Worm (Caenorhabditis elegans) whole organism, young adult: Measurements from ENCODE around the gene C39B5.14.

ENCODE experiments used
- B0035.1 ChIP-seq: sonication (generic microtip); optimal IDR thresholded peaks from 2 replicates; lab custom pipeline; 2016; ENCODE audit warnings: missing genetic modification characterization, mild to moderate bottlenecking, missing compliant biosample characterization, missing genotype, missing genetic modification reagents
- B0336.3 ChIP-seq: fragments of 200-800 bp; sonication (Bioruptor generic); IDR thresholded peaks from 2 replicates; pipeline ENCODE4 v1.3.6; 2022; ENCODE audit warnings: missing genetic modification characterization, missing compliant biosample characterization
- F23B12.7 ChIP-seq: sonication (generic microtip); optimal IDR thresholded peaks from 2 replicates; lab custom pipeline; 2017; ENCODE audit warnings: missing genetic modification characterization, mild to moderate bottlenecking, missing compliant biosample characterization, antibody characterized with exemption, moderate library complexity; ENCODE audit not compliant: insufficient read depth
- F33H1.4 ChIP-seq: fragments of 200-800 bp; sonication (Bioruptor generic); IDR thresholded peaks from 2 replicates; pipeline ENCODE4 v1.3.6; 2022; ENCODE audit warnings: missing genetic modification reagents, missing genetic modification characterization, missing compliant biosample characterization
- K11D2.4 ChIP-seq: fragments of 200-800 bp; sonication (Bioruptor generic); IDR thresholded peaks from 2 replicates; pipeline ENCODE4 v1.3.6; 2022; ENCODE audit warnings: missing genetic modification reagents, missing genetic modification characterization, missing compliant biosample characterization
- T07F8.4 ChIP-seq: sonication (generic microtip); optimal IDR thresholded peaks from 2 replicates; lab custom pipeline; 2016; ENCODE audit warnings: mild to moderate bottlenecking, missing genetic modification characterization, moderate library complexity, missing compliant biosample characterization
- Y56A3A.18 ChIP-seq: fragments of 200-800 bp; sonication (Bioruptor generic); IDR thresholded peaks from 2 replicates; pipeline ENCODE4 v1.3.6; 2022; ENCODE audit warnings: missing genetic modification reagents, missing genetic modification characterization, missing compliant biosample characterization
- Y67H2A.10 ChIP-seq: fragments of 200-800 bp; sonication (Bioruptor generic); conservative IDR thresholded peaks from 2 replicates; pipeline ENCODE4 v1.3.6; 2022; ENCODE audit warnings: missing genetic modification reagents, missing genetic modification characterization, missing compliant biosample characterization
- Y79H2A.3 ChIP-seq: fragments of 200-800 bp; sonication (Bioruptor generic); conservative IDR thresholded peaks from 2 replicates; pipeline ENCODE4 v1.3.6; 2022; ENCODE audit warnings: missing genetic modification reagents, missing genetic modification characterization, missing compliant biosample characterization
- ZK185.1 ChIP-seq: sonication (generic microtip); optimal IDR thresholded peaks from 2 replicates; lab custom pipeline; 2016; ENCODE audit warnings: mild to moderate bottlenecking, missing genetic modification characterization, missing compliant biosample characterization; ENCODE audit not compliant: poor library complexity, severe bottlenecking
- ama-1 ChIP-seq, 3 experiments: fragments of 150-350 bp in 1 of 3; sonication (generic microtip) in 2 of 3; optimal IDR thresholded peaks; 2 replicates each; lab custom pipeline; 2014 to 2018; ENCODE audit warnings: missing biosample characterization in 2 of 3, missing genetic modification characterization in 2 of 3, missing genetic modification reagents in 2 of 3
- attf-3 ChIP-seq: fragments of 200-800 bp; sonication (Bioruptor generic); conservative IDR thresholded peaks from 2 replicates; pipeline ENCODE4 v1.3.6; 2022; ENCODE audit warnings: missing genetic modification reagents, missing genetic modification characterization, missing compliant biosample characterization
- bed-2 ChIP-seq: fragments of 200-800 bp; sonication (Bioruptor generic); IDR thresholded peaks from 2 replicates; pipeline ENCODE4 v1.3.6; 2022; ENCODE audit warnings: missing genetic modification reagents, missing genetic modification characterization, missing compliant biosample characterization
- ceh-27 ChIP-seq: fragments of 200-800 bp; sonication (Bioruptor generic); optimal IDR thresholded peaks from 2 replicates; lab custom pipeline; 2018; ENCODE audit warnings: mild to moderate bottlenecking, missing genetic modification characterization, moderate library complexity, missing compliant biosample characterization
- ceh-40 ChIP-seq: fragments of 200-800 bp; sonication (Bioruptor generic); IDR thresholded peaks from 2 replicates; pipeline ENCODE4 v1.3.6; 2022; ENCODE audit warnings: missing genetic modification characterization, missing compliant biosample characterization
- ceh-91 ChIP-seq: fragments of 200-800 bp; sonication (Bioruptor generic); IDR thresholded peaks from 2 replicates; pipeline ENCODE4 v1.3.6; 2022; ENCODE audit warnings: missing genetic modification reagents, missing genetic modification characterization, missing compliant biosample characterization
- chd-7 ChIP-seq: sonication (generic microtip); optimal IDR thresholded peaks from 2 replicates; lab custom pipeline; 2016; ENCODE audit warnings: mild to moderate bottlenecking, missing genetic modification characterization, moderate library complexity, missing compliant biosample characterization
- dox-1 ChIP-seq: fragments of 200-800 bp; sonication (Bioruptor generic); IDR thresholded peaks from 2 replicates; pipeline ENCODE4 v1.3.6; 2022; ENCODE audit warnings: missing genetic modification reagents, missing genetic modification characterization, missing compliant biosample characterization
- ekl-4 ChIP-seq: fragments of 200-800 bp; sonication (Bioruptor generic); IDR thresholded peaks from 2 replicates; pipeline ENCODE4 v1.3.6; 2022; ENCODE audit warnings: missing genetic modification reagents, missing genetic modification characterization, missing compliant biosample characterization
- ets-4 ChIP-seq: fragments of 200-800 bp; sonication (Bioruptor generic); optimal IDR thresholded peaks from 2 replicates; lab custom pipeline; 2018; ENCODE audit warnings: mild to moderate bottlenecking, missing genetic modification characterization, missing compliant biosample characterization
- fkh-3 ChIP-seq: sonication (generic microtip); optimal IDR thresholded peaks from 2 replicates; lab custom pipeline; 2016; ENCODE audit warnings: mild to moderate bottlenecking, missing genetic modification characterization, missing compliant biosample characterization
- gei-17 ChIP-seq: fragments of 200-800 bp; sonication (Bioruptor generic); optimal IDR thresholded peaks from 2 replicates; lab custom pipeline; 2018; ENCODE audit warnings: mild to moderate bottlenecking, missing genetic modification characterization, missing compliant biosample characterization
- him-1 ChIP-seq: sonication (generic microtip); optimal IDR thresholded peaks from 2 replicates; lab custom pipeline; 2016; ENCODE audit warnings: missing genotype, missing genetic modification reagents, missing genetic modification characterization, missing compliant biosample characterization
- hmg-1.2 ChIP-seq: fragments of 200-800 bp; sonication (Bioruptor generic); IDR thresholded peaks from 2 replicates; pipeline ENCODE4 v1.3.6; 2022; ENCODE audit warnings: missing genetic modification reagents, missing genetic modification characterization, missing compliant biosample characterization
- hsf-1 ChIP-seq: fragments of 200-800 bp; sonication (Bioruptor generic); IDR thresholded peaks from 2 replicates; pipeline ENCODE4 v1.3.6; 2022; ENCODE audit warnings: missing genetic modification reagents, missing genetic modification characterization, missing compliant biosample characterization
- lag-1 ChIP-seq: fragments of 200-800 bp; sonication (Bioruptor generic); IDR thresholded peaks from 2 replicates; pipeline ENCODE4 v1.3.6; 2022; ENCODE audit warnings: missing genetic modification reagents, missing genetic modification characterization, missing compliant biosample characterization
- lir-1 ChIP-seq: fragments of 200-800 bp; sonication (Bioruptor generic); conservative IDR thresholded peaks from 2 replicates; pipeline ENCODE4 v1.3.6; 2022; ENCODE audit warnings: missing genetic modification reagents, missing genetic modification characterization, missing compliant biosample characterization
- lsl-1 ChIP-seq: fragments of 200-800 bp; sonication (Bioruptor generic); optimal IDR thresholded peaks from 2 replicates; lab custom pipeline; 2018; ENCODE audit warnings: mild to moderate bottlenecking, missing genetic modification characterization, moderate library complexity, missing compliant biosample characterization
- madf-3 ChIP-seq: fragments of 200-800 bp; sonication (Bioruptor generic); IDR thresholded peaks from 2 replicates; pipeline ENCODE4 v1.3.6; 2022; ENCODE audit warnings: missing genetic modification reagents, missing genetic modification characterization, missing compliant biosample characterization
- madf-8 ChIP-seq: fragments of 200-800 bp; sonication (Bioruptor generic); conservative IDR thresholded peaks from 2 replicates; pipeline ENCODE4 v1.3.6; 2022; ENCODE audit warnings: missing genetic modification reagents, missing genetic modification characterization, missing compliant biosample characterization
- mel-28 ChIP-seq: sonication (generic microtip); optimal IDR thresholded peaks from 2 replicates; lab custom pipeline; 2016; ENCODE audit warnings: borderline replicate concordance, mild to moderate bottlenecking, missing genetic modification characterization, missing compliant biosample characterization
- nfyb-1 ChIP-seq: fragments of 200-800 bp; sonication (Bioruptor generic); IDR thresholded peaks from 2 replicates; pipeline ENCODE4 v1.3.6; 2022; ENCODE audit warnings: missing genetic modification reagents, missing genetic modification characterization, missing compliant biosample characterization
- nhr-80 ChIP-seq: sonication (generic microtip); optimal IDR thresholded peaks from 2 replicates; lab custom pipeline; 2016; ENCODE audit warnings: missing genetic modification characterization, missing compliant biosample characterization
- repo-1 ChIP-seq: sonication (generic microtip); optimal IDR thresholded peaks from 2 replicates; lab custom pipeline; 2017; ENCODE audit warnings: mild to moderate bottlenecking, missing genetic modification characterization, missing compliant biosample characterization
- sdz-38 ChIP-seq: sonication (generic microtip); optimal IDR thresholded peaks from 2 replicates; lab custom pipeline; 2016; ENCODE audit warnings: missing genotype, missing genetic modification characterization, missing compliant biosample characterization
- snpc-1.1 ChIP-seq: sonication (generic microtip); optimal IDR thresholded peaks from 2 replicates; lab custom pipeline; 2017; ENCODE audit warnings: missing genetic modification characterization, mild to moderate bottlenecking, missing compliant biosample characterization, antibody characterized with exemption, moderate library complexity, missing genotype, missing genetic modification reagents; ENCODE audit not compliant: insufficient read depth
- sptf-2 ChIP-seq: fragments of 200-800 bp; sonication (Bioruptor generic); optimal IDR thresholded peaks from 2 replicates; lab custom pipeline; 2018; ENCODE audit warnings: mild to moderate bottlenecking, missing genetic modification characterization, missing compliant biosample characterization
- tbx-9 ChIP-seq: sonication (generic microtip); optimal IDR thresholded peaks from 2 replicates; lab custom pipeline; 2016; ENCODE audit warnings: borderline replicate concordance, missing genetic modification characterization, inconsistent platforms, missing compliant biosample characterization
- tlf-1 ChIP-seq: fragments of 200-800 bp; sonication (Bioruptor generic); optimal IDR thresholded peaks from 2 replicates; lab custom pipeline; 2018; ENCODE audit warnings: mild to moderate bottlenecking, missing genetic modification characterization, missing compliant biosample characterization
- xnd-1 ChIP-seq: sonication (generic microtip); optimal IDR thresholded peaks from 2 replicates; lab custom pipeline; 2016; ENCODE audit warnings: missing genotype, missing genetic modification reagents, missing genetic modification characterization, missing compliant biosample characterization

The C39B5.14 gene

DNA sequence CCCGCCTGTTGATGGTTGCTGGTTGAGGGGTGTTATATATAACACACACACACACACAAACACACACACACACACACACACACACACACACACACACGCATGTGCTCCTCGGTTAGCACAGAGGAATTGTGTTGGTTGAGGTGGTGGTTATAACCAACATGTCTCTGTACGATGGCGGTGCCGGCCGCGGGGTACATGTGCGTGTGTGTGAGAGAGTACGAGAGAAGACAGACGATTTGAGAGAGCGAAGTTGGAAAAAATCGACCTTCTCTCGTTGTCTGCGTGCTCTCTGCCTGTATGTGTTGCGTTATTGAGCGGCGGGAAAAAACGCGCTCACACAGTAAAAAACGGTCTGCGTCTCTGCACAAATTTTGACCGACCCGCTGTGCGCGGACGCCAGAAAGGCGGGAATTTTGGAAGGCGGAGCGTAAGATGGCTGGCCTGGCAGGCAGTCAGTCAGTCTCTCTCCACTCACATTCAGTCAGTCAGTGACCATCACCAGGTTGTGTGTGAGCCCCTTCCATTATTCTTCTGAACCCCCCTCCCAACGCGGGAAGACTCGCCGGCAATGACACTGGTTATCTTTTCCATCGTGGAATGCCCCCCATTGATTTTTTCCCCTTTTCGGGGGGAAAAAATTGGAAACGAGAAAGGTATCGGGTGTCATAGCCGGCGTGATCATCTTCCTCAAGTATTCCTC is 39.2 kb upstream of the C39B5.14 start (continued):
- TF ChIP-seq ceh-40 (GFP tag; lab: Robert Waterston, UW): no peak
- TF ChIP-seq hmg-1.2 (GFP tag; lab: Robert Waterston, UW): peak; percentile 86
- peak; percentile 90 for TF ChIP-seq lir-1 (GFP tag; lab: Robert Waterston, UW)
- no peak for TF ChIP-seq Y79H2A.3
- TF ChIP-seq B0336.3 (GFP tag; lab: Robert Waterston, UW): peak; percentile 91
- TF ChIP-seq xnd-1 (tag; lab: Kevin White, UChicago): peak; percentile 52
- peak; percentile 50 for TF ChIP-seq F33H1.4 (GFP tag; lab: Robert Waterston, UW)
- TF ChIP-seq ets-4 (GFP tag; lab: Kevin White, UChicago): no peak
- TF ChIP-seq B0035.1 (tag; lab: Kevin White, UChicago): no peak
- peak; percentile 50; the same call in 1 of the 2 replicates for TF ChIP-seq Y56A3A.18 (GFP tag; lab: Robert Waterston, UW)
- no peak for TF ChIP-seq madf-3
- TF ChIP-seq him-1 (tag; lab: Kevin White, UChicago): no peak
- no peak for TF ChIP-seq sdz-38 (tag; lab: Kevin White, UChicago)
- peak; percentile 54; the same call in 1 of the 2 replicates for TF ChIP-seq ekl-4
- peak; percentile 36 for TF ChIP-seq tlf-1
- peak; percentile 95 for TF ChIP-seq ama-1 (optimal IDR thresholded peaks at IDR 0.05; lab: Kevin White, UChicago)
- TF ChIP-seq ama-1 (GFP tag; optimal IDR thresholded peaks at IDR 0.05; lab: Kevin White, UChicago): no peak
- TF ChIP-seq mel-28: no peak
- peak; percentile 74 for TF ChIP-seq ceh-27 (GFP tag; lab: Kevin White, UChicago)
- TF ChIP-seq hsf-1 (GFP tag; lab: Robert Waterston, UW): peak; percentile 55; the same call in 1 of the 2 replicates
- TF ChIP-seq snpc-1.1: no peak
- TF ChIP-seq T07F8.4: no peak
- TF ChIP-seq ZK185.1 (tag; lab: Kevin White, UChicago): no peak
- no peak for TF ChIP-seq tbx-9 (tag; lab: Kevin White, UChicago)
- peak; percentile 20; the same call in 1 of the 2 replicates for TF ChIP-seq ceh-91 (GFP tag; lab: Robert Waterston, UW)
- peak; percentile 66; the same call in 1 of the 2 replicates for TF ChIP-seq Y67H2A.10 (GFP tag; lab: Robert Waterston, UW)
- TF ChIP-seq sptf-2 (GFP tag; lab: Kevin White, UChicago): no peak
- TF ChIP-seq chd-7 (tag; lab: Kevin White, UChicago): peak; percentile 47
- TF ChIP-seq gei-17 (GFP tag; lab: Kevin White, UChicago): peak; percentile 27
- peak; percentile 88 for TF ChIP-seq nhr-80
- TF ChIP-seq nfyb-1 (GFP tag; lab: Robert Waterston, UW): peak; percentile 60; the same call in 1 of the 2 replicates
- TF ChIP-seq lsl-1 (GFP tag; lab: Kevin White, UChicago): peak; percentile 45
- no peak; the same call in 1 of the 2 replicates for TF ChIP-seq attf-3 (GFP tag; lab: Robert Waterston, UW)
- TF ChIP-seq K11D2.4 (GFP tag; lab: Robert Waterston, UW): peak; percentile 58; the same call in 1 of the 2 replicates
- no peak for TF ChIP-seq fkh-3 (tag; lab: Kevin White, UChicago)
- TF ChIP-seq dox-1 (GFP tag; lab: Robert Waterston, UW): peak; percentile 85
- TF ChIP-seq repo-1 (tag; lab: Kevin White, UChicago): no peak
- no peak for TF ChIP-seq bed-2 (GFP tag; lab: Robert Waterston, UW)
- no peak for TF ChIP-seq lag-1 (GFP tag; lab: Robert Waterston, UW)
- TF ChIP-seq F23B12.7 (tag; lab: Kevin White, UChicago): peak; percentile 35
- peak; percentile 80 for TF ChIP-seq madf-8
